Fruit fly (Drosophila melanogaster) Kc167 (cell line): ENCODE data around the gene usp.

Experiments
- Sin3A ChIP-seq: fragments of >200 bp; optimal IDR thresholded peaks from 2 replicates; lab custom pipeline; 2018; ENCODE audit warnings: missing external identifiers
- h ChIP-seq: fragments of >200 bp; optimal IDR thresholded peaks from 3 replicates; lab custom pipeline; 2018; ENCODE audit warnings: missing external identifiers
- psq ChIP-seq: fragments of >200 bp; optimal IDR thresholded peaks from 2 replicates; lab custom pipeline; 2017; ENCODE audit warnings: missing external identifiers

dm6 chrX:2036383-2036782 lies 5.7 kb downstream of the usp start:
- no peak for TF ChIP-seq Sin3A (lab: Kevin White, UChicago)
- TF ChIP-seq psq (lab: Kevin White, UChicago), result no peak
- no peak for TF ChIP-seq h (lab: Kevin White, UChicago)
